Worm (Caenorhabditis elegans) whole organism, mixed stage, embryonic: ENCODE data around the gene C34F6.10.

Experiments used
- drap-1 ChIP-seq: fragments of 200-800 bp; sonication (Bioruptor generic); optimal IDR thresholded peaks from 3 replicates; lab custom pipeline; 2018; ENCODE audit warnings: mild to moderate bottlenecking, missing genetic modification characterization, missing compliant biosample characterization
- elt-3 ChIP-seq: fragments of 150-350 bp; optimal IDR thresholded peaks from 2 replicates; lab custom pipeline; 2014; ENCODE audit warnings: missing biosample characterization, missing genetic modification characterization
- ham-2 ChIP-seq: fragments of 200-800 bp; sonication (Bioruptor generic); optimal IDR thresholded peaks from 2 replicates; lab custom pipeline; 2018; ENCODE audit warnings: mild to moderate bottlenecking, missing genetic modification characterization, missing compliant biosample characterization
- hlh-1 ChIP-seq: fragments of 150-350 bp; optimal IDR thresholded peaks from 2 replicates; lab custom pipeline; 2014; ENCODE audit warnings: missing biosample characterization, missing genetic modification reagents, missing genetic modification characterization
- lsy-2 ChIP-seq: fragments of 150-350 bp; optimal IDR thresholded peaks from 2 replicates; lab custom pipeline; 2014; ENCODE audit warnings: missing biosample characterization, missing genetic modification characterization
- mep-1 ChIP-seq: fragments of 150-350 bp; optimal IDR thresholded peaks from 2 replicates; lab custom pipeline; 2017; ENCODE audit warnings: missing biosample characterization, missing genetic modification reagents, missing genetic modification characterization, inconsistent platforms
- pha-4 ChIP-seq: fragments of 150-350 bp; optimal IDR thresholded peaks from 2 replicates; lab custom pipeline; 2018; ENCODE audit warnings: missing biosample characterization, missing genetic modification reagents, missing genetic modification characterization
- sptf-1 ChIP-seq: sonication (generic microtip); optimal IDR thresholded peaks from 2 replicates; lab custom pipeline; 2017; ENCODE audit warnings: mild to moderate bottlenecking, missing genetic modification characterization, moderate library complexity, missing compliant biosample characterization
- unc-39 ChIP-seq: fragments of 150-350 bp; optimal IDR thresholded peaks from 2 replicates; lab custom pipeline; 2014; ENCODE audit warnings: missing biosample characterization, missing genetic modification characterization
- unc-62 ChIP-seq: fragments of 150-350 bp; optimal IDR thresholded peaks from 2 replicates; lab custom pipeline; 2014; ENCODE audit warnings: missing biosample characterization, missing genetic modification reagents, missing genetic modification characterization

ce11 chrX:11222597-11223218 is 17.7 kb downstream of the C34F6.10 start, which contains the start of gene C34F6.9:
- no peak for TF ChIP-seq lsy-2 (tag; lab: Kevin White, UChicago)
- TF ChIP-seq drap-1 (GFP tag; lab: Kevin White, UChicago) = no peak
- no peak for TF ChIP-seq unc-62 (GFP tag; lab: Kevin White, UChicago)
- TF ChIP-seq sptf-1 (tag; lab: Kevin White, UChicago) = no peak
- TF ChIP-seq elt-3 = no peak
- no peak for TF ChIP-seq pha-4 (tag; lab: Kevin White, UChicago)
- no peak for TF ChIP-seq hlh-1 (tag; lab: Kevin White, UChicago)
- no peak for TF ChIP-seq mep-1 (tag; lab: Kevin White, UChicago)
- no peak for TF ChIP-seq ham-2 (GFP tag; lab: Kevin White, UChicago)
- TF ChIP-seq unc-39 (tag; lab: Kevin White, UChicago) = no peak
